Fruit fly (Drosophila melanogaster): Measurements from ENCODE around the gene CG31689.

Gene CG31689

DNA sequence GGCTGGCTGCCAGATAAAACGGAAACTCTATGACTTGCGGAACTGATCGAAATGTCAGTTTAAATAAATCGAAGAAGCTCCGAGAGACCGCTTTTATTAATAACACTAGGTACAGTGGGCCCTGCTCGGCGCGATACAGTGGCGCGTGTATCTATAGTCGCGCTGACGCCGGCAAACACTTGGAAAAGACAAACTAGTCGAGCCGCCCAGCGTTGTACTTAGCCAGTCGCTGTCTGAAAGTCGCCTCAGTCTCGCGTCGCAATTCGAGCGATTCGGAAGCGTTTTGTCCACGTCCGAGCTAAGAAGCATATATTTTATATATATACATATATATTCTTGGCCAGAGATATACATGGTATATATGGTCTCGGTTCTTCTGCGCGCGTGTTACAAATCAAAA is 4.4 kb downstream of the CG31689 start (continued):
- no peak for TF ChIP-seq klu (GFP tag; IDR thresholded peaks at IDR 0.05)
- TF ChIP-seq CG7928 (GFP tag; optimal IDR thresholded peaks at IDR 0.05): no peak
- peak; percentile 6 for TF ChIP-seq CG1603 (tag; optimal IDR thresholded peaks at IDR 0.05)
- 0 out of 2 replicates have a peak, but pooled peaks have one; percentile 28 for TF ChIP-seq CG8765 (GFP tag; IDR thresholded peaks at IDR 0.05)
- TF ChIP-seq E2f1 (GFP tag; IDR thresholded peaks at IDR 0.05): peak; percentile 54
- TF ChIP-seq zfh2 (GFP tag; optimal IDR thresholded peaks at IDR 0.05): peak; percentile 29
- TF ChIP-seq Asciz (GFP tag; optimal IDR thresholded peaks at IDR 0.05): no peak
- peak; percentile 40 for TF ChIP-seq CG18619 (GFP tag; optimal IDR thresholded peaks at IDR 0.05)
- TF ChIP-seq disco-r (GFP tag; optimal IDR thresholded peaks at IDR 0.05): no peak
- TF ChIP-seq CG11560 (tag; IDR thresholded peaks at IDR 0.05): no peak
- TF ChIP-seq Deaf1 (tag; optimal IDR thresholded peaks at IDR 0.05): no peak
- no peak for TF ChIP-seq Hey (tag; optimal IDR thresholded peaks at IDR 0.05)
- peak; percentile 7; the same call in 1 of the 2 replicates for TF ChIP-seq MBD-R2 (GFP tag; IDR thresholded peaks at IDR 0.05)
- no peak for TF ChIP-seq CG33213 (GFP tag; optimal IDR thresholded peaks at IDR 0.05)
- no peak for TF ChIP-seq chif (GFP tag; optimal IDR thresholded peaks at IDR 0.05)
- no peak for TF ChIP-seq prd (optimal IDR thresholded peaks at IDR 0.05)
- peak; percentile 60 for TF ChIP-seq prd (GFP tag; IDR thresholded peaks at IDR 0.05)
- TF ChIP-seq Atf-2 (GFP tag; optimal IDR thresholded peaks at IDR 0.05): no peak
- peak; percentile 44 for TF ChIP-seq Antp (GFP tag; optimal IDR thresholded peaks at IDR 0.05)
- no peak for TF ChIP-seq CG31365 (tag; optimal IDR thresholded peaks at IDR 0.05)
- no peak for TF ChIP-seq sens-2 (GFP tag; IDR thresholded peaks at IDR 0.05)
- peak; percentile 38; the same call in 1 of the 2 replicates for TF ChIP-seq ttk (GFP tag; IDR thresholded peaks at IDR 0.05)
- TF ChIP-seq abd-A (tag; optimal IDR thresholded peaks at IDR 0.05): no peak
- no peak for TF ChIP-seq ewg (GFP tag; optimal IDR thresholded peaks at IDR 0.05)
- peak; percentile 61 for TF ChIP-seq Fer1 (GFP tag; optimal IDR thresholded peaks at IDR 0.05)
- no peak for TF ChIP-seq CG4328 (GFP tag; optimal IDR thresholded peaks at IDR 0.05)
- peak; percentile 93 for TF ChIP-seq NFAT (GFP tag; IDR thresholded peaks at IDR 0.05)
- peak; percentile 73 for TF ChIP-seq Meics (GFP tag; optimal IDR thresholded peaks at IDR 0.05)
- TF ChIP-seq H2.0 (GFP tag; IDR thresholded peaks at IDR 0.05): peak; percentile 49
- TF ChIP-seq CG2875 (GFP tag; optimal IDR thresholded peaks at IDR 0.05): no peak
- TF ChIP-seq CG10147 (GFP tag; optimal IDR thresholded peaks at IDR 0.05): no peak
- TF ChIP-seq NfI (GFP tag; optimal IDR thresholded peaks at IDR 0.05): peak; percentile 46
- no peak for TF ChIP-seq trh (GFP tag; optimal IDR thresholded peaks at IDR 0.05)
- TF ChIP-seq gt (GFP tag; IDR thresholded peaks at IDR 0.05): no peak
- TF ChIP-seq vnd (GFP tag; IDR thresholded peaks at IDR 0.05; ENCODE audit: partially characterized antibody): no peak
- TF ChIP-seq CG10462 (GFP tag; optimal IDR thresholded peaks at IDR 0.05): no peak
- peak; percentile 28 for TF ChIP-seq dmrt99B (tag; optimal IDR thresholded peaks at IDR 0.05)
- peak; percentile 80 for TF ChIP-seq CG10543 (GFP tag; optimal IDR thresholded peaks at IDR 0.05)
- peak; percentile 86; the same call in 3 of the 4 replicates for TF ChIP-seq Gug (GFP tag; IDR thresholded peaks at IDR 0.05)
- TF ChIP-seq CG8089 (GFP tag; optimal IDR thresholded peaks at IDR 0.05): no peak
- no peak for TF ChIP-seq btn (GFP tag; optimal IDR thresholded peaks at IDR 0.05)
- no peak for TF ChIP-seq corto (GFP tag; optimal IDR thresholded peaks at IDR 0.05)
- peak; percentile 86 for TF ChIP-seq CG32532 (GFP tag; IDR thresholded peaks at IDR 0.05)
- peak; percentile 83 for TF ChIP-seq CG11456 (GFP tag; IDR thresholded peaks at IDR 0.05)
- TF ChIP-seq seq (GFP tag; IDR thresholded peaks at IDR 0.05): no peak
- TF ChIP-seq mld (GFP tag; IDR thresholded peaks at IDR 0.05; ENCODE audit: partially characterized antibody): no peak
- peak; percentile 68 for TF ChIP-seq CG18599 (GFP tag; optimal IDR thresholded peaks at IDR 0.05)
- peak; percentile 66 for TF ChIP-seq CG12071 (GFP tag; optimal IDR thresholded peaks at IDR 0.05)
- no peak for TF ChIP-seq CG16813 (GFP tag; IDR thresholded peaks at IDR 0.05; ENCODE audit: partially characterized antibody)
- TF ChIP-seq TFAM (GFP tag; optimal IDR thresholded peaks at IDR 0.05): no peak
- TF ChIP-seq CG9215 (GFP tag; IDR thresholded peaks at IDR 0.05): peak; percentile 46; the same call in 1 of the 2 replicates
- TF ChIP-seq CG12299 (tag; optimal IDR thresholded peaks at IDR 0.05): no peak

All from whole organism, embryonic.